Fruit fly (Drosophila melanogaster): Measurements from ENCODE around the gene kar.
A peak's percentile ranks its signal among the peaks of the same experiment; 100 is the strongest.

Gene kar

dm6 chr3R:12719627-12720343 lies 30.6 kb upstream of the kar start (continued):
- TF ChIP-seq CG7556 (GFP tag; optimal IDR thresholded peaks at IDR 0.05) (peak; percentile 50), Usf (GFP tag; optimal IDR thresholded peaks at IDR 0.05) (no peak), CG4360 (GFP tag; IDR thresholded peaks at IDR 0.05) (peak; percentile 81), Hand (GFP tag; optimal IDR thresholded peaks at IDR 0.05) (no peak), Drgx (GFP tag; IDR thresholded peaks at IDR 0.05) (peak; percentile 33; the same call in 1 of the 2 replicates), Dref (GFP tag; IDR thresholded peaks at IDR 0.05) (no peak), MBD-R2 (GFP tag; IDR thresholded peaks at IDR 0.05) (no peak), Dad (GFP tag; optimal IDR thresholded peaks at IDR 0.05) (no peak), CG7928 (GFP tag; optimal IDR thresholded peaks at IDR 0.05) (no peak), CTCF (GFP tag; optimal IDR thresholded peaks at IDR 0.05) (no peak), Chrac-16 (GFP tag; optimal IDR thresholded peaks at IDR 0.05) (no peak), CG3726 (GFP tag; IDR thresholded peaks at IDR 0.05) (no peak), peb (GFP tag; IDR thresholded peaks at IDR 0.05) (no peak), Optix (GFP tag; IDR thresholded peaks at IDR 0.05) (no peak), fd102C (GFP tag; optimal IDR thresholded peaks at IDR 0.05) (no peak), ash1 (GFP tag; optimal IDR thresholded peaks at IDR 0.05) (no peak), pita (GFP tag; optimal IDR thresholded peaks at IDR 0.05) (no peak), H15 (GFP tag; IDR thresholded peaks at IDR 0.05) (no peak), CG11504 (tag; optimal IDR thresholded peaks at IDR 0.05) (peak; percentile 63), mam (GFP tag; optimal IDR thresholded peaks at IDR 0.05) (no peak), E2f2 (GFP tag; IDR thresholded peaks at IDR 0.05) (0 out of 2 replicates have a peak, but pooled peaks have one; percentile 17), CG2199 (GFP tag; IDR thresholded peaks at IDR 0.05) (no peak), CG8089 (GFP tag; optimal IDR thresholded peaks at IDR 0.05) (no peak), CG8478 (optimal IDR thresholded peaks at IDR 0.05) (no peak), CG13123 (GFP tag; optimal IDR thresholded peaks at IDR 0.05) (no peak), fd3F (GFP tag; optimal IDR thresholded peaks at IDR 0.05) (no peak), CG17612 (GFP tag; IDR thresholded peaks at IDR 0.05) (no peak), CG18011 (GFP tag; optimal IDR thresholded peaks at IDR 0.05) (no peak), CG43689 (GFP tag; IDR thresholded peaks at IDR 0.05) (no peak), Fer2 (tag; optimal IDR thresholded peaks at IDR 0.05) (peak; percentile 33), CG4328 (GFP tag; optimal IDR thresholded peaks at IDR 0.05) (no peak), tll (GFP tag; optimal IDR thresholded peaks at IDR 0.05) (no peak), danr (GFP tag; IDR thresholded peaks at IDR 0.05) (no peak), trem (tag; optimal IDR thresholded peaks at IDR 0.05) (peak; percentile 17), CG3995 (GFP tag; optimal IDR thresholded peaks at IDR 0.05) (no peak), sob (GFP tag; IDR thresholded peaks at IDR 0.05) (no peak), HmgZ (tag; optimal IDR thresholded peaks at IDR 0.05) (peak; percentile 16), Ptx1 (GFP tag; IDR thresholded peaks at IDR 0.05) (peak; percentile 13; the same call in 1 of the 2 replicates), crp (GFP tag; optimal IDR thresholded peaks at IDR 0.05) (no peak), CG13296 (GFP tag; optimal IDR thresholded peaks at IDR 0.05) (peak; percentile 46), CG6791 (GFP tag; IDR thresholded peaks at IDR 0.05; ENCODE audit: partially characterized antibody) (no peak), CG10366 (GFP tag; IDR thresholded peaks at IDR 0.05) (no peak), pum (GFP tag; optimal IDR thresholded peaks at IDR 0.05) (no peak), jumu (GFP tag; optimal IDR thresholded peaks at IDR 0.05) (no peak), Scr (GFP tag; IDR thresholded peaks at IDR 0.05; ENCODE audit: partially characterized antibody) (peak; percentile 27; the same call in 1 of the 2 replicates), CG2129 (GFP tag; IDR thresholded peaks at IDR 0.05; ENCODE audit: partially characterized antibody) (no peak), lmd (GFP tag; IDR thresholded peaks at IDR 0.05) (no peak), CG31365 (tag; optimal IDR thresholded peaks at IDR 0.05) (no peak), CG7745 (tag; optimal IDR thresholded peaks at IDR 0.05) (no peak), CrebB (tag; optimal IDR thresholded peaks at IDR 0.05) (no peak), lilli (GFP tag; optimal IDR thresholded peaks at IDR 0.05) (peak; percentile 11)
